Fruit fly (Drosophila melanogaster) whole organism, prepupa: ENCODE results near the gene mon2.

Experiments used
- CG10631 ChIP-seq: fragments of 200-800 bp; sonication (Bioruptor generic); optimal IDR thresholded peaks from 2 replicates; lab custom pipeline; 2016; ENCODE audit warnings: missing biosample characterization, missing genetic modification characterization
- CG10669 ChIP-seq: fragments of 200-800 bp; sonication (Bioruptor generic); optimal IDR thresholded peaks from 3 replicates; lab custom pipeline; 2018; ENCODE audit warnings: missing biosample characterization, mild to moderate bottlenecking, missing genetic modification characterization, moderate library complexity
- CG11294 ChIP-seq: fragments of 200-800 bp; sonication (Bioruptor generic); IDR thresholded peaks from 2 replicates; pipeline ENCODE4 v1.3.6; 2022; ENCODE audit warnings: missing biosample characterization, missing genetic modification characterization
- CG11762 ChIP-seq: fragments of 200-800 bp; sonication (Bioruptor generic); optimal IDR thresholded peaks from 3 replicates; lab custom pipeline; 2016; ENCODE audit warnings: missing biosample characterization, missing genetic modification characterization; ENCODE audit not compliant: insufficient read depth
- CG11902 ChIP-seq: fragments of 200-800 bp; sonication (Bioruptor generic); optimal IDR thresholded peaks from 3 replicates; lab custom pipeline; 2016; ENCODE audit warnings: missing biosample characterization, missing genetic modification characterization
- CG15336 ChIP-seq: fragments of 200-800 bp; sonication (Bioruptor generic); IDR thresholded peaks from 2 replicates; pipeline ENCODE4 v1.3.6; 2022; ENCODE audit warnings: missing biosample characterization, missing genetic modification characterization
- CG1621 ChIP-seq: fragments of 200-800 bp; sonication (Bioruptor generic); optimal IDR thresholded peaks from 3 replicates; lab custom pipeline; 2018; ENCODE audit warnings: missing biosample characterization, mild to moderate bottlenecking, missing genetic modification characterization
- CG16779 ChIP-seq: fragments of 200-800 bp; sonication (Bioruptor generic); optimal IDR thresholded peaks from 3 replicates; lab custom pipeline; 2017; ENCODE audit warnings: missing biosample characterization, mild to moderate bottlenecking, missing genetic modification characterization
- CG3032 ChIP-seq: fragments of 200-800 bp; optimal IDR thresholded peaks from 2 replicates; lab custom pipeline; 2019; ENCODE audit warnings: missing biosample characterization, mild to moderate bottlenecking, missing genetic modification characterization, moderate library complexity
- CG31627 ChIP-seq: fragments of 200-800 bp; sonication (Bioruptor generic); optimal IDR thresholded peaks from 3 replicates; lab custom pipeline; 2016; ENCODE audit warnings: missing biosample characterization, missing genetic modification characterization
- CG34406 ChIP-seq: fragments of 200-800 bp; sonication (Bioruptor generic); optimal IDR thresholded peaks from 3 replicates; lab custom pipeline; 2016; ENCODE audit warnings: missing biosample characterization, missing genetic modification characterization
- CG3919 ChIP-seq: fragments of 200-800 bp; sonication (Bioruptor generic); optimal IDR thresholded peaks from 3 replicates; lab custom pipeline; 2016; ENCODE audit warnings: missing biosample characterization, missing genetic modification characterization
- CG4318 ChIP-seq: fragments of 200-800 bp; sonication (Bioruptor generic); optimal IDR thresholded peaks from 3 replicates; lab custom pipeline; 2017; ENCODE audit warnings: missing biosample characterization, mild to moderate bottlenecking, missing genetic modification characterization
- CG6276 ChIP-seq: fragments of 200-800 bp; sonication (Bioruptor generic); optimal IDR thresholded peaks from 2 replicates; lab custom pipeline; 2017; ENCODE audit warnings: missing biosample characterization, mild to moderate bottlenecking, missing genetic modification characterization
- CG6792 ChIP-seq: fragments of 200-800 bp; sonication (Bioruptor generic); optimal IDR thresholded peaks from 3 replicates; lab custom pipeline; 2016; ENCODE audit warnings: missing biosample characterization, missing genetic modification characterization
- CG6854 ChIP-seq: fragments of 200-800 bp; sonication (Bioruptor generic); optimal IDR thresholded peaks from 2 replicates; lab custom pipeline; 2017; ENCODE audit warnings: missing biosample characterization, mild to moderate bottlenecking, missing genetic modification characterization
- CG8119 ChIP-seq: fragments of 200-800 bp; sonication (Bioruptor generic); IDR thresholded peaks from 3 replicates; pipeline ENCODE4 v1.3.6; 2022; ENCODE audit warnings: missing biosample characterization, missing genetic modification characterization
- CG8319 ChIP-seq: fragments of 200-800 bp; sonication (Bioruptor generic); optimal IDR thresholded peaks from 3 replicates; lab custom pipeline; 2016; ENCODE audit warnings: missing biosample characterization, missing genetic modification characterization
- CG9139 ChIP-seq: fragments of 200-800 bp; sonication (Bioruptor generic); optimal IDR thresholded peaks from 3 replicates; lab custom pipeline; 2017; ENCODE audit warnings: missing biosample characterization, mild to moderate bottlenecking, missing genetic modification characterization
- Eip75B ChIP-seq: fragments of 200-800 bp; sonication (Bioruptor generic); optimal IDR thresholded peaks from 3 replicates; lab custom pipeline; 2016; ENCODE audit warnings: missing biosample characterization, missing genetic modification characterization
- Eip93F ChIP-seq: fragments of 200-800 bp; sonication (Bioruptor generic); optimal IDR thresholded peaks from 2 replicates; lab custom pipeline; 2016; ENCODE audit warnings: missing biosample characterization, mild to moderate bottlenecking, missing genetic modification characterization
- Ets21C ChIP-seq: fragments of 200-800 bp; sonication (Bioruptor generic); optimal IDR thresholded peaks from 3 replicates; lab custom pipeline; 2016; ENCODE audit warnings: missing biosample characterization, missing genetic modification characterization
- Ets96B ChIP-seq: fragments of 200-800 bp; optimal IDR thresholded peaks from 2 replicates; lab custom pipeline; 2019; ENCODE audit warnings: missing biosample characterization, mild to moderate bottlenecking, missing genetic modification characterization, moderate library complexity
- Gug ChIP-seq: fragments of 200-800 bp; sonication (Bioruptor generic); IDR thresholded peaks from 2 replicates; pipeline ENCODE4 v1.3.6; 2022; ENCODE audit warnings: missing biosample characterization, missing genetic modification characterization
- Hr4 ChIP-seq: fragments of 200-800 bp; sonication (Bioruptor generic); optimal IDR thresholded peaks from 3 replicates; lab custom pipeline; 2016; ENCODE audit warnings: missing biosample characterization, missing genetic modification characterization
- Lpt ChIP-seq: fragments of 200-800 bp; sonication (Bioruptor generic); optimal IDR thresholded peaks from 3 replicates; lab custom pipeline; 2016; ENCODE audit warnings: missing biosample characterization, missing genetic modification characterization
- Met ChIP-seq: fragments of 200-800 bp; sonication (Bioruptor generic); optimal IDR thresholded peaks from 3 replicates; lab custom pipeline; 2016; ENCODE audit warnings: missing biosample characterization, missing genetic modification characterization
- OdsH ChIP-seq: fragments of 200-800 bp; sonication (Bioruptor generic); optimal IDR thresholded peaks from 3 replicates; lab custom pipeline; 2016; ENCODE audit warnings: missing biosample characterization, missing genetic modification characterization
- Smox ChIP-seq: fragments of 200-800 bp; sonication (Bioruptor generic); optimal IDR thresholded peaks from 3 replicates; lab custom pipeline; 2016; ENCODE audit warnings: missing biosample characterization, missing genetic modification characterization
- Sox102F ChIP-seq: fragments of 200-800 bp; sonication (Bioruptor generic); optimal IDR thresholded peaks from 2 replicates; lab custom pipeline; 2016; ENCODE audit warnings: missing biosample characterization, mild to moderate bottlenecking, missing genetic modification characterization
- Sox14 ChIP-seq: fragments of 200-800 bp; sonication (Bioruptor generic); optimal IDR thresholded peaks from 3 replicates; lab custom pipeline; 2016; ENCODE audit warnings: missing biosample characterization, missing genetic modification characterization
- Sox15 ChIP-seq: fragments of 200-800 bp; sonication (Bioruptor generic); optimal IDR thresholded peaks from 3 replicates; lab custom pipeline; 2016; ENCODE audit warnings: missing biosample characterization, missing genetic modification characterization
- achi ChIP-seq: fragments of 200-800 bp; sonication (Bioruptor generic); optimal IDR thresholded peaks from 3 replicates; lab custom pipeline; 2016; ENCODE audit warnings: missing biosample characterization, missing genetic modification characterization
- acj6 ChIP-seq: fragments of 200-800 bp; sonication (Bioruptor generic); optimal IDR thresholded peaks from 3 replicates; lab custom pipeline; 2016; ENCODE audit warnings: missing biosample characterization, missing genetic modification characterization
- cyc ChIP-seq: fragments of 200-800 bp; sonication (Bioruptor generic); optimal IDR thresholded peaks from 3 replicates; lab custom pipeline; 2016; ENCODE audit warnings: missing biosample characterization, missing genetic modification characterization
- dsx ChIP-seq: fragments of 200-800 bp; optimal IDR thresholded peaks from 3 replicates; lab custom pipeline; 2019; ENCODE audit warnings: missing biosample characterization, mild to moderate bottlenecking, missing genetic modification characterization, moderate library complexity; ENCODE audit not compliant: poor library complexity, severe bottlenecking
- eg ChIP-seq: fragments of 200-800 bp; sonication (Bioruptor generic); IDR thresholded peaks from 3 replicates; pipeline ENCODE4 v1.3.6; 2022; ENCODE audit warnings: missing biosample characterization, missing genetic modification characterization
- fd59A ChIP-seq: fragments of 200-800 bp; sonication (Bioruptor generic); optimal IDR thresholded peaks from 2 replicates; lab custom pipeline; 2017; ENCODE audit warnings: missing biosample characterization, mild to moderate bottlenecking, missing genetic modification characterization, missing genetic modification reagents
- fd85E ChIP-seq: fragments of 200-800 bp; sonication (Bioruptor generic); optimal IDR thresholded peaks from 3 replicates; lab custom pipeline; 2016; ENCODE audit warnings: missing biosample characterization, missing genetic modification characterization
- fkh ChIP-seq: fragments of 200-800 bp; sonication (Bioruptor generic); optimal IDR thresholded peaks from 3 replicates; lab custom pipeline; 2017; ENCODE audit warnings: missing biosample characterization, mild to moderate bottlenecking, missing genetic modification characterization, moderate library complexity
- lz ChIP-seq: fragments of 200-800 bp; sonication (Bioruptor generic); optimal IDR thresholded peaks from 3 replicates; lab custom pipeline; 2016; ENCODE audit warnings: missing biosample characterization, missing genetic modification characterization
- net ChIP-seq: fragments of 200-800 bp; sonication (Bioruptor generic); optimal IDR thresholded peaks from 3 replicates; lab custom pipeline; 2016; ENCODE audit warnings: missing biosample characterization, missing genetic modification characterization
- pdm3 ChIP-seq: fragments of 200-800 bp; sonication (Bioruptor generic); optimal IDR thresholded peaks from 3 replicates; lab custom pipeline; 2016; ENCODE audit warnings: missing biosample characterization, missing genetic modification characterization
- spab ChIP-seq: fragments of 200-800 bp; sonication (Bioruptor generic); optimal IDR thresholded peaks from 2 replicates; lab custom pipeline; 2017; ENCODE audit warnings: missing biosample characterization, mild to moderate bottlenecking, missing genetic modification characterization, missing genetic modification reagents
- ss ChIP-seq, 2 experiments: fragments of 200-800 bp; sonication (Bioruptor generic); optimal IDR thresholded peaks; 2 replicates in 1 of 2; 3 replicates in 1 of 2; lab custom pipeline; 2017 to 2018; ENCODE audit warnings: mild to moderate bottlenecking in 2 of 2, missing biosample characterization in 2 of 2, missing genetic modification characterization in 2 of 2, moderate library complexity in 1 of 2
- svp ChIP-seq: fragments of 200-800 bp; sonication (Bioruptor generic); peaks from one replicate; lab custom pipeline; 2016; ENCODE audit warnings: missing biosample characterization, missing genetic modification characterization
- topi ChIP-seq: fragments of 200-800 bp; sonication (Bioruptor generic); optimal IDR thresholded peaks from 3 replicates; lab custom pipeline; 2016; ENCODE audit warnings: missing biosample characterization, missing genetic modification characterization
- vri ChIP-seq: fragments of 200-800 bp; sonication (Bioruptor generic); optimal IDR thresholded peaks from 3 replicates; lab custom pipeline; 2016; ENCODE audit warnings: missing biosample characterization, mild to moderate bottlenecking, missing genetic modification characterization

mon2 gene

DNA sequence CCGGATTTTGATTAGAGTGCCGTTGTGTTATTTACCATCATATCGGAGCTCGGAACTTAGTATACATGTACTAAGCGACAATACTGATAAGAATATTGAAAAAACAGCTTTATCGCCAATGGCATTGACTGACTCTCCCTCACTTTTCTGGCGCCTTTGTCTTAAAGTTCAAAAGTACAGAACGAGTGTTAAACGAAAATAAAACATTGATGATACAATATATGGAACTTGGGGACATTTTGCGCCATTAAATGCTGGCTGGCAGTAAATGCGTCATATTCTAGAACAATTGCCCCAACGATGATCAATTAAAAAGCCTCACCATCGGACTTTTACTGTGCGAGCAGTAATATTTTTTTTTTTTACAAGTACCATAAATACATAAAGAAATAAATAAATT lies 28.6 kb downstream of the mon2 start (continued):
- TF ChIP-seq ss (GFP tag; optimal IDR thresholded peaks at IDR 0.05; lab: Kevin White, UChicago) (peak; percentile 15 to 40), Sox14 (GFP tag; lab: Kevin White, UChicago) (peak; percentile 36), Met (GFP tag; lab: Kevin White, UChicago) (peak; percentile 1), acj6 (no peak), CG6792 (no peak), vri (peak; percentile 87), eg (GFP tag; lab: Robert Waterston, UW) (no peak), Gug (no peak), achi (no peak), OdsH (GFP tag; lab: Kevin White, UChicago) (no peak), svp (GFP tag; lab: Kevin White, UChicago) (peak; percentile 95), CG3919 (no peak), CG9139 (peak; percentile 37), lz (GFP tag; lab: Kevin White, UChicago) (no peak), fd85E (GFP tag; lab: Kevin White, UChicago) (no peak), CG11762 (no peak), Sox15 (GFP tag; lab: Kevin White, UChicago) (no peak)
- TF ChIP-seq, all 60 proteins: peak for 11

- TF ChIP-seq Smox (GFP tag; lab: Kevin White, UChicago), result no peak
- TF ChIP-seq CG6276 (GFP tag; lab: Kevin White, UChicago), result peak; percentile 19
- no peak for TF ChIP-seq Eip93F (GFP tag; lab: Kevin White, UChicago)
- no peak for TF ChIP-seq CG3919
- TF ChIP-seq pdm3 (GFP tag; lab: Kevin White, UChicago), result no peak
- TF ChIP-seq CG8319 (GFP tag; lab: Kevin White, UChicago), result no peak
- TF ChIP-seq Eip75B (GFP tag; lab: Kevin White, UChicago), result no peak
- no peak for TF ChIP-seq CG11902
- TF ChIP-seq eg (GFP tag; lab: Robert Waterston, UW), result peak; percentile 57; the same call in 2 of the 3 replicates
- no peak for TF ChIP-seq dsx (GFP tag; lab: Kevin White, UChicago)
- no peak for TF ChIP-seq CG31627
- no peak for TF ChIP-seq net (GFP tag; lab: Kevin White, UChicago)
- no peak for TF ChIP-seq CG10631
- TF ChIP-seq Sox102F, result no peak
- TF ChIP-seq CG1621 (tag; lab: Kevin White, UChicago), result no peak
- TF ChIP-seq topi (GFP tag; lab: Kevin White, UChicago), result no peak
- no peak for TF ChIP-seq cyc (GFP tag; lab: Kevin White, UChicago)
- peak; percentile 53 for TF ChIP-seq svp (GFP tag; lab: Kevin White, UChicago)
- TF ChIP-seq Sox15 (GFP tag; lab: Kevin White, UChicago), result no peak
- TF ChIP-seq CG34406 (GFP tag; lab: Kevin White, UChicago), result no peak
- no peak for TF ChIP-seq CG16779 (tag; lab: Kevin White, UChicago)
- peak; percentile 41 for TF ChIP-seq fkh
- TF ChIP-seq Lpt (GFP tag; lab: Kevin White, UChicago), result no peak
- peak; percentile 4 for TF ChIP-seq Ets96B (tag; lab: Kevin White, UChicago)
- no peak for TF ChIP-seq CG6854 (GFP tag; lab: Kevin White, UChicago)
- peak; percentile 7 for TF ChIP-seq Hr4 (GFP tag; lab: Kevin White, UChicago)
- no peak for TF ChIP-seq CG3032 (tag; lab: Kevin White, UChicago)
- TF ChIP-seq Sox14 (GFP tag; lab: Kevin White, UChicago), result no peak
- TF ChIP-seq Ets21C, result no peak
- no peak for TF ChIP-seq CG4318 (GFP tag; lab: Kevin White, UChicago)
- no peak for TF ChIP-seq CG11294 (GFP tag; lab: Robert Waterston, UW)
- no peak for TF ChIP-seq fd59A (GFP tag; lab: Kevin White, UChicago)
- TF ChIP-seq CG10669 (GFP tag; lab: Kevin White, UChicago), result no peak
- no peak for TF ChIP-seq ss (GFP tag; optimal IDR thresholded peaks at IDR 0.05; lab: Kevin White, UChicago)
- TF ChIP-seq achi, result no peak
- peak; percentile 36; the same call in 2 of the 3 replicates for TF ChIP-seq CG8119 (GFP tag; lab: Robert Waterston, UW)
- no peak for TF ChIP-seq fd85E (GFP tag; lab: Kevin White, UChicago)
- no peak for TF ChIP-seq CG11762
- TF ChIP-seq CG15336 (GFP tag; lab: Robert Waterston, UW), result peak; percentile 31; the same call in 1 of the 2 replicates
- TF ChIP-seq spab (GFP tag; lab: Kevin White, UChicago), result no peak
- TF ChIP-seq CG6792, result no peak
- TF ChIP-seq lz (GFP tag; lab: Kevin White, UChicago), result no peak
Measured at dm6 chr2L:8094058-8094825, 29.6 kb downstream of the mon2 start.
